Worm (Caenorhabditis elegans): Measurements from ENCODE around the gene nstp-2.
"Not testable (repeated sequence)": the region's sequence is repeated elsewhere in the genome, so short reads cannot be mapped to it uniquely, and the experiment has no call there.

DNA sequence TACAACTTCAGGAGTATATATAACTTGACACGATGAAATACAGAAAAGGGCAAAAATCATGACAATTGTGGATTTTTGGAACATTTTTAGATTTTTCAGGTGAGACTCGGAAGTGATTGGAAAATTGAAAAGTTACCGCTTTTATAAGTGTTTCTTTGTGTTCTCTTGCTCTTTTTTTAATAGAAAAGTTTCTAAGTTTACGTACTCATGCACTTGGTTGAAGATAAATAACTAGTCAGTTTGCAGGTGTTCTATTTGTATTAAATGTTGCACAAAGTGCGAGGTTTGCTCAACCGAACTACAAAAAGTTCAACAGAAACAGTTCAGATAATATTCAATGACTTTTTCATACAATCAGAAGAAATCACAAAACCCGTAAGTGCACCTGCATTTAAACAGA lies 11.1 kb downstream of the nstp-2 start, which contains the start of gene nspb-3:
- TF ChIP-seq ztf-29, tab-1 (GFP tag; IDR thresholded peaks at IDR 0.05): not testable (repeated sequence)
